Fruit fly (Drosophila melanogaster) whole organism, embryonic: Measurements from ENCODE around the gene Spn38F.
A peak's percentile ranks its signal among the peaks of the same experiment; 100 is the strongest.

Source experiments
- CG10274 ChIP-seq: fragments of 200-800 bp; sonication (Bioruptor generic); optimal IDR thresholded peaks from 3 replicates; lab custom pipeline; 2017; ENCODE audit warnings: missing biosample characterization, mild to moderate bottlenecking, missing genetic modification characterization
- CG10565 ChIP-seq: fragments of 200-800 bp; sonication (Bioruptor generic); optimal IDR thresholded peaks from 3 replicates; lab custom pipeline; 2016; ENCODE audit warnings: missing biosample characterization, mild to moderate bottlenecking, missing genetic modification characterization
- CG11093 ChIP-seq: fragments of 200-800 bp; sonication (Bioruptor generic); IDR thresholded peaks from 3 replicates; pipeline ENCODE4 v1.3.6; 2022; ENCODE audit warnings: missing biosample characterization, missing genetic modification characterization
- CG11247 ChIP-seq: fragments of 200-800 bp; sonication (Bioruptor generic); IDR thresholded peaks from 2 replicates; pipeline ENCODE4 v1.3.6; 2022; ENCODE audit warnings: missing biosample characterization, missing genetic modification characterization
- CG11560 ChIP-seq: fragments of 200-800 bp; sonication (Bioruptor generic); IDR thresholded peaks from 3 replicates; pipeline ENCODE4 v1.3.6; 2022; ENCODE audit warnings: missing biosample characterization, missing genetic modification characterization
- CG15514 ChIP-seq: fragments of 200-800 bp; sonication (Bioruptor generic); optimal IDR thresholded peaks from 3 replicates; lab custom pipeline; 2017; ENCODE audit warnings: missing biosample characterization, missing genetic modification characterization, mild to moderate bottlenecking, moderate library complexity, missing genetic modification reagents
- CG15601 ChIP-seq: fragments of 200-800 bp; sonication (Bioruptor generic); optimal IDR thresholded peaks from 3 replicates; lab custom pipeline; 2019; ENCODE audit warnings: missing biosample characterization, mild to moderate bottlenecking, missing genetic modification characterization, moderate library complexity
- CG16779 ChIP-seq: fragments of 200-800 bp; sonication (Bioruptor generic); IDR thresholded peaks from 2 replicates; pipeline ENCODE4 v1.3.6; 2022; ENCODE audit warnings: missing biosample characterization, missing genetic modification characterization
- CG17912 ChIP-seq: fragments of 200-800 bp; sonication (Bioruptor generic); optimal IDR thresholded peaks from 2 replicates; lab custom pipeline; 2018; ENCODE audit warnings: missing biosample characterization, mild to moderate bottlenecking, missing genetic modification characterization
- CG18619 ChIP-seq: fragments of 200-800 bp; sonication (Bioruptor generic); optimal IDR thresholded peaks from 3 replicates; lab custom pipeline; 2017; ENCODE audit warnings: missing biosample characterization, mild to moderate bottlenecking, missing genetic modification characterization
- CG31224 ChIP-seq: fragments of 200-800 bp; sonication (Bioruptor generic); IDR thresholded peaks from 2 replicates; pipeline ENCODE4 v1.3.6; 2022; ENCODE audit warnings: missing biosample characterization, missing genetic modification characterization
- CG4404 ChIP-seq: fragments of 200-800 bp; sonication (Bioruptor generic); IDR thresholded peaks from 2 replicates; pipeline ENCODE4 v1.3.6; 2022; ENCODE audit warnings: missing biosample characterization, missing genetic modification characterization
- CG6654 ChIP-seq: fragments of 200-800 bp; sonication (Bioruptor generic); optimal IDR thresholded peaks from 2 replicates; lab custom pipeline; 2017; ENCODE audit warnings: missing biosample characterization, mild to moderate bottlenecking, missing genetic modification characterization
- CG6854 ChIP-seq: fragments of 200-800 bp; sonication (Bioruptor generic); optimal IDR thresholded peaks from 3 replicates; lab custom pipeline; 2017; ENCODE audit warnings: missing biosample characterization, mild to moderate bottlenecking, missing genetic modification characterization
- CG7839 ChIP-seq: fragments of 200-800 bp; sonication (Bioruptor generic); optimal IDR thresholded peaks from 3 replicates; lab custom pipeline; 2018; ENCODE audit warnings: missing biosample characterization, mild to moderate bottlenecking, missing genetic modification characterization, moderate library complexity
- CG7987 ChIP-seq: fragments of 200-800 bp; sonication (Bioruptor generic); optimal IDR thresholded peaks from 2 replicates; lab custom pipeline; 2018; ENCODE audit warnings: missing biosample characterization, mild to moderate bottlenecking, missing genetic modification characterization, moderate library complexity
- CG9932 ChIP-seq: fragments of 200-800 bp; sonication (Bioruptor generic); IDR thresholded peaks from 2 replicates; pipeline ENCODE4 v1.3.6; 2022; ENCODE audit warnings: missing biosample characterization, missing genetic modification characterization
- Camta ChIP-seq: fragments of 200-800 bp; sonication (Bioruptor generic); optimal IDR thresholded peaks from 2 replicates; lab custom pipeline; 2016; ENCODE audit warnings: missing biosample characterization, missing genetic modification characterization
- Hmr ChIP-seq: fragments of 200-800 bp; sonication (Bioruptor generic); optimal IDR thresholded peaks from 3 replicates; lab custom pipeline; 2017; ENCODE audit warnings: mild to moderate bottlenecking, missing biosample characterization, missing genetic modification reagents, missing genetic modification characterization
- Kr ChIP-seq: fragments of 200-800 bp; sonication (Bioruptor generic); optimal IDR thresholded peaks from 2 replicates; lab custom pipeline; 2017; ENCODE audit warnings: missing biosample characterization, mild to moderate bottlenecking, missing genetic modification characterization
- Lhr ChIP-seq: fragments of 200-800 bp; sonication (Bioruptor generic); optimal IDR thresholded peaks from 3 replicates; lab custom pipeline; 2017; ENCODE audit warnings: mild to moderate bottlenecking, missing biosample characterization, missing genetic modification reagents, missing genetic modification characterization
- Max ChIP-seq: fragments of 200-800 bp; sonication (Bioruptor generic); optimal IDR thresholded peaks from 2 replicates; lab custom pipeline; 2016; ENCODE audit warnings: missing biosample characterization, mild to moderate bottlenecking, missing genetic modification characterization
- NC2β ChIP-seq: fragments of 200-800 bp; sonication (Bioruptor generic); optimal IDR thresholded peaks from 2 replicates; lab custom pipeline; 2016; ENCODE audit warnings: missing biosample characterization, missing genetic modification characterization
- NFAT ChIP-seq: fragments of 200-800 bp; sonication (Bioruptor generic); IDR thresholded peaks from 2 replicates; pipeline ENCODE4 v1.3.6; 2022; ENCODE audit warnings: missing biosample characterization, missing genetic modification characterization
- Neu2 ChIP-seq: fragments of 200-800 bp; sonication (Bioruptor generic); optimal IDR thresholded peaks from 3 replicates; lab custom pipeline; 2016; ENCODE audit warnings: missing biosample characterization, missing genetic modification characterization, borderline replicate concordance
- Ptx1 ChIP-seq: fragments of 200-800 bp; sonication (Bioruptor generic); IDR thresholded peaks from 2 replicates; pipeline ENCODE4 v1.3.6; 2022; ENCODE audit warnings: missing biosample characterization, missing genetic modification characterization
- Rx ChIP-seq: fragments of 200-800 bp; sonication (Bioruptor generic); IDR thresholded peaks from 2 replicates; pipeline ENCODE4 v1.3.6; 2022; ENCODE audit warnings: missing biosample characterization, missing genetic modification characterization
- Scr ChIP-seq: fragments of 200-800 bp; sonication (Bioruptor generic); IDR thresholded peaks from 2 replicates; pipeline ENCODE4 v1.3.6; 2022; ENCODE audit warnings: missing biosample characterization, missing genetic modification characterization; ENCODE audit not compliant: partially characterized antibody
- Sox100B ChIP-seq: fragments of 200-800 bp; sonication (Bioruptor generic); optimal IDR thresholded peaks from 3 replicates; lab custom pipeline; 2018; ENCODE audit warnings: missing biosample characterization, mild to moderate bottlenecking, missing genetic modification characterization
- Sry-δ ChIP-seq: fragments of 200-800 bp; sonication (Bioruptor generic); optimal IDR thresholded peaks from 2 replicates; lab custom pipeline; 2016; ENCODE audit warnings: missing biosample characterization, missing genetic modification characterization
- ase ChIP-seq: fragments of 200-800 bp; sonication (Bioruptor generic); IDR thresholded peaks from 3 replicates; pipeline ENCODE4 v1.3.6; 2022; ENCODE audit warnings: missing biosample characterization, missing genetic modification characterization
- bbx ChIP-seq: fragments of 200-800 bp; sonication (Bioruptor generic); IDR thresholded peaks from 2 replicates; pipeline ENCODE4 v1.3.6; 2022; ENCODE audit warnings: missing biosample characterization, missing genetic modification characterization; ENCODE audit not compliant: partially characterized antibody
- corto ChIP-seq: fragments of 200-800 bp; sonication (Bioruptor generic); optimal IDR thresholded peaks from 2 replicates; lab custom pipeline; 2016; ENCODE audit warnings: missing biosample characterization, mild to moderate bottlenecking, missing genetic modification characterization, moderate library complexity
- da ChIP-seq: fragments of 200-800 bp; sonication (Bioruptor generic); optimal IDR thresholded peaks from 2 replicates; lab custom pipeline; 2016; ENCODE audit warnings: missing biosample characterization, missing genetic modification characterization
- dan ChIP-seq: fragments of 200-800 bp; sonication (Bioruptor generic); IDR thresholded peaks from 2 replicates; pipeline ENCODE4 v1.3.6; 2022; ENCODE audit warnings: missing biosample characterization, missing genetic modification characterization
- dm ChIP-seq: fragments of 200-800 bp; sonication (Bioruptor generic); optimal IDR thresholded peaks from 3 replicates; lab custom pipeline; 2016; ENCODE audit warnings: missing biosample characterization, missing genetic modification characterization
- ftz-f1 ChIP-seq: fragments of 200-800 bp; sonication (Bioruptor generic); optimal IDR thresholded peaks from 2 replicates; lab custom pipeline; 2016; ENCODE audit warnings: missing biosample characterization, missing genetic modification characterization
- hth ChIP-seq: fragments of >200 bp; optimal IDR thresholded peaks from 2 replicates; lab custom pipeline; 2017; ENCODE audit warnings: inconsistent platforms
- klu ChIP-seq: fragments of 200-800 bp; sonication (Bioruptor generic); IDR thresholded peaks from 2 replicates; pipeline ENCODE4 v1.3.6; 2022; ENCODE audit warnings: missing biosample characterization, missing genetic modification characterization
- lilli ChIP-seq: fragments of 200-800 bp; sonication (Bioruptor generic); optimal IDR thresholded peaks from 3 replicates; lab custom pipeline; 2016; ENCODE audit warnings: missing biosample characterization, missing genetic modification characterization
- lmd ChIP-seq: fragments of 200-800 bp; sonication (Bioruptor generic); IDR thresholded peaks from 2 replicates; pipeline ENCODE4 v1.3.6; 2022; ENCODE audit warnings: missing biosample characterization, missing genetic modification characterization
- oc ChIP-seq: fragments of 200-800 bp; sonication (Bioruptor generic); optimal IDR thresholded peaks from 2 replicates; lab custom pipeline; 2018; ENCODE audit warnings: missing biosample characterization, mild to moderate bottlenecking, missing genetic modification characterization, moderate library complexity
- otp ChIP-seq: fragments of 200-800 bp; sonication (Bioruptor generic); IDR thresholded peaks from 3 replicates; pipeline ENCODE4, ENCODE4 v1.3.6; 2022; ENCODE audit warnings: missing biosample characterization, missing genetic modification characterization
- sd ChIP-seq: fragments of 200-800 bp; sonication (Bioruptor generic); optimal IDR thresholded peaks from 3 replicates; lab custom pipeline; 2018; ENCODE audit warnings: missing biosample characterization, mild to moderate bottlenecking, missing genetic modification characterization, moderate library complexity
- sens ChIP-seq: fragments of 200-800 bp; sonication (Bioruptor generic); peaks from one replicate; lab custom pipeline; 2016; ENCODE audit warnings: missing biosample characterization, missing genetic modification characterization
- so ChIP-seq: fragments of 200-800 bp; sonication (Bioruptor generic); IDR thresholded peaks from 3 replicates; pipeline ENCODE4 v1.3.6; 2022; ENCODE audit warnings: missing biosample characterization, missing genetic modification characterization
- sob ChIP-seq: fragments of 200-800 bp; sonication (Bioruptor generic); IDR thresholded peaks from 2 replicates; pipeline ENCODE4 v1.3.6; 2022; ENCODE audit warnings: missing biosample characterization, missing genetic modification characterization
- sug ChIP-seq: fragments of 200-800 bp; optimal IDR thresholded peaks from 2 replicates; lab custom pipeline; 2019; ENCODE audit warnings: missing biosample characterization, mild to moderate bottlenecking, missing genetic modification characterization, moderate library complexity
- tx ChIP-seq: fragments of 200-800 bp; sonication (Bioruptor generic); optimal IDR thresholded peaks from 2 replicates; lab custom pipeline; 2016; ENCODE audit warnings: missing biosample characterization, missing genetic modification characterization
- zen ChIP-seq: fragments of 200-800 bp; sonication (Bioruptor generic); optimal IDR thresholded peaks from 3 replicates; lab custom pipeline; 2018; ENCODE audit warnings: missing biosample characterization, mild to moderate bottlenecking, missing genetic modification characterization, moderate library complexity

Gene Spn38F

DNA sequence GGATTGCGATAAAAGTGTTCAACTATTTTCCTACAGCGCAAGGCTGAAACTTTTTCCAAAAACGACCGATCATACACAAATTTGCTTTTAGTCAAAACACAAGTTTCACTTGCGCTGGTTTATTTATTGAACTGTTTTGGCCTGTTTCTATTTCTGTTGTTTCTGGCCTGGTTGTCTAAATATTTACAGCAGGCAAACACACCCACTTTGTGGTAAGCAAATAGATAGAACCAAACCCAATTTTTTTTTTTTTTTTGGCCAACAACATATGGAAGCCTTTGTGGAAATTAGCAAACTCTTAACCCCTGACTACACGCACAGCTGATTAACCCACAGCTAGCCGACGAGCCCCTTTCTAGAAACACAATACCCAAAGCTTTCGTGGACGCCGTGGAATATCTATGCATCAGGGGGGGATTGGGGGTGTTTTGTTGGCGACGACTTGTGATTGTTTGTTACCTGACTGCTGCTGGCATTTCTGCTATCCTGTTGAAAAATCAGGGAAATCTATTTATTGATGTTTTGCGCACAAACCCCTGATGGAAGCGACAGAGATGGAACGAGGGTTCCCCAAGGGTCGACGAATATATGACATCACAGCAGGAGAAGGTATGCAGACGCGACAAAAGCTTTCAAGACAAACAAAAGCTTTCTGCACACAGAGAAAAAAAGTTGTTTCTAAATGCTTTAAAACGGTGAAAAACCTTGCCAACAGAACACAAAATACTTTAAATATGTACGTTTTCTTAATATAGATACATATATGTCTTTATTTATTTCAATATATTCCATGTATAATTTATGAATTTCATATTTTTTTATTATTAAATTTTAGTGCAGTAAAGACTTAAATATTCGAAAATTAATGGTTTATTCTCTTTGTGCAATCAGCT is 29.9 kb downstream of the Spn38F start (continued):
- TF ChIP-seq sug (peak; percentile 36), CG10565 (GFP tag; lab: Kevin White, UChicago) (no peak), CG31224 (GFP tag; lab: Robert Waterston, UW) (peak; percentile 98), Lhr (GFP tag; lab: Kevin White, UChicago) (no peak), CG17912 (GFP tag; lab: Kevin White, UChicago) (no peak), oc (tag; lab: Kevin White, UChicago) (no peak), Ptx1 (peak; percentile 76), tx (no peak), Sox100B (GFP tag; lab: Kevin White, UChicago) (peak; percentile 45), CG15601 (peak; percentile 49), corto (GFP tag; lab: Kevin White, UChicago) (no peak), CG11560 (tag; lab: Robert Waterston, UW) (no peak), CG6854 (GFP tag; lab: Kevin White, UChicago) (peak; percentile 45), CG18619 (peak; percentile 32), CG16779 (GFP tag; lab: Robert Waterston, UW) (no peak), zen (tag; lab: Kevin White, UChicago) (no peak), CG6654 (GFP tag; lab: Kevin White, UChicago) (no peak), NC2β (no peak), CG7839 (tag; lab: Kevin White, UChicago) (peak; percentile 63), Scr (GFP tag; lab: Robert Waterston, UW) (no peak), Hmr (GFP tag; lab: Kevin White, UChicago) (peak; percentile 72), CG10274 (GFP tag; lab: Kevin White, UChicago) (no peak), Camta (GFP tag; lab: Kevin White, UChicago) (no peak), CG4404 (GFP tag; lab: Robert Waterston, UW) (no peak), ftz-f1 (GFP tag; lab: Kevin White, UChicago) (no peak), ase (GFP tag; lab: Robert Waterston, UW) (no peak), lmd (GFP tag; lab: Robert Waterston, UW) (peak; percentile 32), sd (tag; lab: Kevin White, UChicago) (peak; percentile 25), CG11093 (GFP tag; lab: Robert Waterston, UW) (no peak), dan (no peak), lilli (peak; percentile 12), CG7987 (GFP tag; lab: Kevin White, UChicago) (peak; percentile 75), otp (GFP tag; lab: Robert Waterston, UW) (peak; percentile 56; the same call in 1 of the 3 replicates), CG15514 (GFP tag; lab: Kevin White, UChicago) (peak; percentile 66), NFAT (GFP tag; lab: Robert Waterston, UW) (0 out of 2 replicates have a peak, but pooled peaks have one; percentile 6), dm (no peak), Sry-δ (GFP tag; lab: Kevin White, UChicago) (no peak), so (GFP tag; lab: Robert Waterston, UW) (peak; percentile 50; the same call in 1 of the 3 replicates), da (no peak), klu (GFP tag; lab: Robert Waterston, UW) (no peak), CG11247 (GFP tag; lab: Robert Waterston, UW) (no peak; the same call in 1 of the 2 replicates), bbx (GFP tag; lab: Robert Waterston, UW) (no peak), CG9932 (GFP tag; lab: Robert Waterston, UW) (peak; percentile 13; the same call in 1 of the 2 replicates), Neu2 (GFP tag; lab: Kevin White, UChicago) (no peak), Kr (GFP tag; lab: Kevin White, UChicago) (no peak), sens (peak; percentile 54), Rx (GFP tag; lab: Robert Waterston, UW) (no peak), Max (GFP tag; lab: Kevin White, UChicago) (no peak), hth (lab: Kevin White, UChicago) (no peak), sob (GFP tag; lab: Robert Waterston, UW) (peak; percentile 52)
